Worm (Caenorhabditis elegans): ENCODE measurements around the gene T12A2.21.

DNA sequence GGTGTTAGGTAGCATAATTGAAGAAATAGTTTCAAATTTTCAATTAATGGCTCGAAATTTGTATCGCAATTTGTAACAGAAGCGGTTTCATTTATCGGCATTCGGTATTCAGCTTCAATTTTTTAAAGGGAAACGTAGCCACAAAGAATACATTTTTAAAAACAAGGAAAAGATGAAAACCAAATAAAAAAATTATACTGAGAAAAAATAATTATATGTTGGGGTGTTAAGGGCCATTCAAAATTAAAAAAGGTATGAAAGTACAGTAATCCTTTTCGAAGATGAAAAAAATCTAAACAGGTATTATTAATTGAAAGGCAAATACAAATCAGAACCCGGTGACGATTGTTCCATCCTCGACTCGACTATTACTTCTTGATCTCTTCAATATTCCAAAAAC is 21.7 kb upstream of the T12A2.21 start, which contains the start of gene srg-1:
- no peak for TF ChIP-seq pha-4 (tag; optimal IDR thresholded peaks at IDR 0.05)
- TF ChIP-seq jun-1 (tag; optimal IDR thresholded peaks at IDR 0.05) = no peak
- TF ChIP-seq nfya-1 (tag; optimal IDR thresholded peaks at IDR 0.05; ENCODE audit: insufficient read depth) = no peak
- no peak for TF ChIP-seq tbx-2 (tag; optimal IDR thresholded peaks at IDR 0.05)
